Fruit fly (Drosophila melanogaster) whole organism, embryonic: ENCODE measurements around the gene CG16959.

Experiments
- Atf3 ChIP-seq: fragments of 200-800 bp; sonication (Bioruptor generic); optimal IDR thresholded peaks from 3 replicates; lab custom pipeline; 2016; ENCODE audit warnings: missing biosample characterization, missing genetic modification characterization
- BEAF-32 ChIP-seq: fragments of 200-800 bp; sonication (Bioruptor generic); optimal IDR thresholded peaks from 3 replicates; lab custom pipeline; 2017; ENCODE audit warnings: missing biosample characterization, missing genetic modification characterization, mild to moderate bottlenecking, moderate library complexity, missing genetic modification reagents
- CG10321 ChIP-seq: fragments of 200-800 bp; sonication (Bioruptor generic); IDR thresholded peaks from 2 replicates; pipeline ENCODE4 v1.3.6; 2022; ENCODE audit warnings: missing biosample characterization, missing genetic modification characterization
- CG10959 ChIP-seq: fragments of 200-800 bp; sonication (Bioruptor generic); IDR thresholded peaks from 2 replicates; pipeline ENCODE4 v1.3.6; 2022; ENCODE audit warnings: missing biosample characterization, missing genetic modification characterization
- CG11696 ChIP-seq: fragments of 200-800 bp; sonication (Bioruptor generic); IDR thresholded peaks from 2 replicates; pipeline ENCODE4 v1.3.6; 2022; ENCODE audit warnings: missing biosample characterization, missing genetic modification characterization
- CG12104 ChIP-seq: fragments of 200-800 bp; sonication (Bioruptor generic); optimal IDR thresholded peaks from 3 replicates; lab custom pipeline; 2016; ENCODE audit warnings: missing biosample characterization, missing genetic modification characterization
- CG14860 ChIP-seq: fragments of 200-800 bp; sonication (Bioruptor generic); IDR thresholded peaks from 3 replicates; pipeline ENCODE4 v1.3.6; 2022; ENCODE audit warnings: missing biosample characterization, missing genetic modification characterization; ENCODE audit not compliant: partially characterized antibody
- CG16813 ChIP-seq: fragments of 200-800 bp; sonication (Bioruptor generic); IDR thresholded peaks from 3 replicates; pipeline ENCODE4 v1.3.6; 2022; ENCODE audit warnings: missing biosample characterization, missing genetic modification characterization; ENCODE audit not compliant: partially characterized antibody
- CG17359 ChIP-seq: fragments of 200-800 bp; sonication (Bioruptor generic); optimal IDR thresholded peaks from 3 replicates; lab custom pipeline; 2018; ENCODE audit warnings: missing biosample characterization, mild to moderate bottlenecking, missing genetic modification characterization, moderate library complexity
- CG17612 ChIP-seq: fragments of 200-800 bp; sonication (Bioruptor generic); IDR thresholded peaks from 2 replicates; pipeline ENCODE4 v1.3.6; 2022; ENCODE audit warnings: missing biosample characterization, missing genetic modification characterization
- CG1832 ChIP-seq: fragments of 200-800 bp; sonication (Bioruptor generic); optimal IDR thresholded peaks from 2 replicates; lab custom pipeline; 2017; ENCODE audit warnings: missing biosample characterization, mild to moderate bottlenecking, missing genetic modification characterization, inconsistent platforms
- CG2712 ChIP-seq: fragments of 200-800 bp; optimal IDR thresholded peaks from 3 replicates; lab custom pipeline; 2019; ENCODE audit warnings: missing biosample characterization, mild to moderate bottlenecking, missing genetic modification characterization, moderate library complexity
- CG30403 ChIP-seq: fragments of 200-800 bp; sonication (Bioruptor generic); optimal IDR thresholded peaks from 3 replicates; lab custom pipeline; 2016; ENCODE audit warnings: missing biosample characterization, missing genetic modification characterization
- CG32532 ChIP-seq: fragments of 200-800 bp; sonication (Bioruptor generic); IDR thresholded peaks from 2 replicates; pipeline ENCODE4 v1.3.6; 2022; ENCODE audit warnings: missing biosample characterization, missing genetic modification characterization
- CG3838 ChIP-seq: fragments of 200-800 bp; sonication (Bioruptor generic); optimal IDR thresholded peaks from 3 replicates; lab custom pipeline; 2016; ENCODE audit warnings: missing biosample characterization, missing genetic modification characterization
- CG4617 ChIP-seq: fragments of 200-800 bp; sonication (Bioruptor generic); optimal IDR thresholded peaks from 3 replicates; lab custom pipeline; 2016; ENCODE audit warnings: missing biosample characterization, missing genetic modification characterization, borderline replicate concordance
- CG6654 ChIP-seq: fragments of 200-800 bp; sonication (Bioruptor generic); optimal IDR thresholded peaks from 2 replicates; lab custom pipeline; 2017; ENCODE audit warnings: missing biosample characterization, mild to moderate bottlenecking, missing genetic modification characterization
- CG9437 ChIP-seq: fragments of 200-800 bp; sonication (Bioruptor generic); optimal IDR thresholded peaks from 2 replicates; lab custom pipeline; 2018; ENCODE audit warnings: missing biosample characterization, mild to moderate bottlenecking, missing genetic modification characterization
- D ChIP-seq, 2 experiments: fragments of 200-800 bp in 1 of 2; fragments of >200 bp in 1 of 2; sonication (Bioruptor generic) in 1 of 2; optimal IDR thresholded peaks; 2 replicates in 1 of 2; 3 replicates in 1 of 2; lab custom pipeline; 2017; ENCODE audit warnings: mild to moderate bottlenecking in 1 of 2, missing biosample characterization in 1 of 2, missing genetic modification characterization in 1 of 2, missing genetic modification reagents in 1 of 2
- Dll ChIP-seq: fragments of 200-800 bp; sonication (Bioruptor generic); IDR thresholded peaks from 4 replicates; pipeline ENCODE4 v1.3.6; 2022; ENCODE audit warnings: missing biosample characterization, missing genetic modification characterization; ENCODE audit not compliant: partially characterized antibody
- Doc2 ChIP-seq: fragments of 200-800 bp; sonication (Bioruptor generic); IDR thresholded peaks from 2 replicates; pipeline ENCODE4 v1.3.6; 2022; ENCODE audit warnings: missing biosample characterization, missing genetic modification characterization
- Ets65A ChIP-seq: fragments of 200-800 bp; sonication (Bioruptor generic); peaks from one replicate; lab custom pipeline; 2016; ENCODE audit warnings: missing biosample characterization, missing genetic modification characterization
- H2.0 ChIP-seq: fragments of 200-800 bp; sonication (Bioruptor generic); IDR thresholded peaks from 2 replicates; pipeline ENCODE4 v1.3.6; 2022; ENCODE audit warnings: missing biosample characterization, missing genetic modification characterization
- HLH4C ChIP-seq: fragments of 200-800 bp; sonication (Bioruptor generic); IDR thresholded peaks from 3 replicates; pipeline ENCODE4 v1.3.6; 2022; ENCODE audit warnings: missing biosample characterization, missing genetic modification characterization; ENCODE audit not compliant: partially characterized antibody
- HmgZ ChIP-seq: fragments of 200-800 bp; sonication (Bioruptor generic); optimal IDR thresholded peaks from 2 replicates; lab custom pipeline; 2018; ENCODE audit warnings: missing biosample characterization, mild to moderate bottlenecking, missing genetic modification characterization
- Pdp1 ChIP-seq, 2 experiments: fragments of 200-800 bp; sonication (Bioruptor generic); optimal IDR thresholded peaks; 3 replicates each; lab custom pipeline; 2016; ENCODE audit warnings: missing biosample characterization in 2 of 2, missing genetic modification characterization in 2 of 2, mild to moderate bottlenecking in 1 of 2, moderate library complexity in 1 of 2
- Sox100B ChIP-seq: fragments of 200-800 bp; sonication (Bioruptor generic); optimal IDR thresholded peaks from 3 replicates; lab custom pipeline; 2018; ENCODE audit warnings: missing biosample characterization, mild to moderate bottlenecking, missing genetic modification characterization
- Sox102F ChIP-seq: fragments of 200-800 bp; sonication (Bioruptor generic); optimal IDR thresholded peaks from 2 replicates; lab custom pipeline; 2018; ENCODE audit warnings: missing biosample characterization, mild to moderate bottlenecking, missing genetic modification characterization, moderate library complexity
- Xrp1 ChIP-seq: fragments of 200-800 bp; sonication (Bioruptor generic); IDR thresholded peaks from 2 replicates; pipeline ENCODE4 v1.3.6; 2022; ENCODE audit warnings: missing biosample characterization, missing genetic modification characterization
- br ChIP-seq: fragments of >200 bp; optimal IDR thresholded peaks from 2 replicates; lab custom pipeline; 2017
- ci ChIP-seq: fragments of 200-800 bp; sonication (Bioruptor generic); IDR thresholded peaks from 3 replicates; pipeline ENCODE4 v1.3.6; 2022; ENCODE audit warnings: missing biosample characterization, missing genetic modification characterization
- en ChIP-seq: fragments of 200-800 bp; sonication (Bioruptor generic); optimal IDR thresholded peaks from 2 replicates; lab custom pipeline; 2016; ENCODE audit warnings: missing biosample characterization, missing genetic modification characterization
- gcm2 ChIP-seq: fragments of 200-800 bp; sonication (Bioruptor generic); optimal IDR thresholded peaks from 2 replicates; lab custom pipeline; 2016; ENCODE audit warnings: missing biosample characterization, missing genetic modification characterization
- gem ChIP-seq: fragments of 200-800 bp; sonication (Bioruptor generic); optimal IDR thresholded peaks from 2 replicates; lab custom pipeline; 2019; ENCODE audit warnings: missing biosample characterization, mild to moderate bottlenecking, missing genetic modification characterization, moderate library complexity
- hkb ChIP-seq, 2 experiments: fragments of 200-800 bp in 1 of 2; fragments of >200 bp in 1 of 2; sonication (Bioruptor generic) in 1 of 2; IDR thresholded peaks in 1 of 2; optimal IDR thresholded peaks in 1 of 2; 2 replicates each; pipeline versions ENCODE4 v1.3.6 to Lab custom; 2017 to 2022; ENCODE audit warnings: missing biosample characterization in 1 of 2, missing genetic modification characterization in 1 of 2
- insv ChIP-seq, 2 experiments: fragments of 200-800 bp; sonication (Bioruptor generic); optimal IDR thresholded peaks; 3 replicates each; lab custom pipeline; 2016 to 2018; ENCODE audit warnings: missing biosample characterization in 2 of 2, missing genetic modification characterization in 2 of 2
- lov ChIP-seq, 2 experiments: fragments of 200-800 bp in 1 of 2; fragments of >200 bp in 1 of 2; sonication (Bioruptor generic) in 1 of 2; IDR thresholded peaks in 1 of 2; optimal IDR thresholded peaks in 1 of 2; 2 replicates in 1 of 2; 3 replicates in 1 of 2; pipeline versions ENCODE4 v1.3.6 to Lab custom; 2017 to 2022; ENCODE audit warnings: missing biosample characterization in 1 of 2, missing genetic modification characterization in 1 of 2
- mirr ChIP-seq: fragments of 200-800 bp; sonication (Bioruptor generic); optimal IDR thresholded peaks from 3 replicates; lab custom pipeline; 2018; ENCODE audit warnings: missing biosample characterization, mild to moderate bottlenecking, missing genetic modification characterization
- nerfin-2 ChIP-seq: fragments of 200-800 bp; sonication (Bioruptor generic); IDR thresholded peaks from 2 replicates; pipeline ENCODE4 v1.3.6; 2022; ENCODE audit warnings: missing biosample characterization, missing genetic modification characterization; ENCODE audit not compliant: partially characterized antibody
- oc ChIP-seq: fragments of 200-800 bp; sonication (Bioruptor generic); optimal IDR thresholded peaks from 2 replicates; lab custom pipeline; 2018; ENCODE audit warnings: missing biosample characterization, mild to moderate bottlenecking, missing genetic modification characterization, moderate library complexity
- row ChIP-seq: fragments of 200-800 bp; sonication (Bioruptor generic); IDR thresholded peaks from 3 replicates; pipeline ENCODE4 v1.3.6; 2022; ENCODE audit warnings: missing biosample characterization, missing genetic modification characterization
- sens ChIP-seq: fragments of 200-800 bp; sonication (Bioruptor generic); peaks from one replicate; lab custom pipeline; 2016; ENCODE audit warnings: missing biosample characterization, missing genetic modification characterization
- sens-2 ChIP-seq: fragments of 200-800 bp; sonication (Bioruptor generic); IDR thresholded peaks from 2 replicates; pipeline ENCODE4 v1.3.6; 2022; ENCODE audit warnings: missing biosample characterization, missing genetic modification characterization
- tap ChIP-seq: fragments of 200-800 bp; optimal IDR thresholded peaks from 3 replicates; lab custom pipeline; 2019; ENCODE audit warnings: missing biosample characterization, mild to moderate bottlenecking, missing genetic modification characterization, moderate library complexity
- tin ChIP-seq: fragments of 200-800 bp; sonication (Bioruptor generic); optimal IDR thresholded peaks from 3 replicates; lab custom pipeline; 2016; ENCODE audit warnings: missing biosample characterization, missing genetic modification characterization
- usp ChIP-seq: fragments of >200 bp; optimal IDR thresholded peaks from 2 replicates; lab custom pipeline; 2017; ENCODE audit warnings: missing biosample characterization, missing genetic modification characterization
- zen2 ChIP-seq: fragments of 200-800 bp; sonication (Bioruptor generic); IDR thresholded peaks from 3 replicates; pipeline ENCODE4 v1.3.6; 2022; ENCODE audit warnings: missing biosample characterization, missing genetic modification characterization; ENCODE audit not compliant: partially characterized antibody

The CG16959 gene

dm6 chr3L:15172404-15173055 is 47.4 kb upstream of the CG16959 start:
- peak; percentile 71 for TF ChIP-seq sens (GFP tag; lab: Kevin White, UChicago)
- no peak for TF ChIP-seq Atf3 (GFP tag; lab: Kevin White, UChicago)
- TF ChIP-seq CG6654 (GFP tag; lab: Kevin White, UChicago) = no peak
- peak; percentile 73 for TF ChIP-seq Ets65A (GFP tag; lab: Kevin White, UChicago)
- peak; percentile 11 for TF ChIP-seq gem
- TF ChIP-seq gcm2 = no peak
- no peak for TF ChIP-seq CG11696 (GFP tag; lab: Robert Waterston, UW)
- peak in 1 of 2 experiments; percentile 43 for TF ChIP-seq insv (GFP tag; optimal IDR thresholded peaks at IDR 0.05; lab: Kevin White, UChicago)
- no peak for TF ChIP-seq CG30403
- TF ChIP-seq sens-2 = no peak
- TF ChIP-seq CG2712 = peak; percentile 7
- TF ChIP-seq en (GFP tag; lab: Kevin White, UChicago) = no peak
- peak; percentile 10; the same call in 1 of the 2 replicates for TF ChIP-seq CG10959 (GFP tag; lab: Robert Waterston, UW)
- TF ChIP-seq mirr (GFP tag; lab: Kevin White, UChicago) = no peak
- TF ChIP-seq CG16813 (GFP tag; lab: Robert Waterston, UW) = peak; percentile 61
- no peak for TF ChIP-seq CG32532
- no peak for TF ChIP-seq BEAF-32 (GFP tag; lab: Kevin White, UChicago)
- TF ChIP-seq HLH4C (GFP tag; lab: Robert Waterston, UW) = peak; percentile 69; the same call in 2 of the 3 replicates
- no peak for TF ChIP-seq oc (tag; lab: Kevin White, UChicago)
- no peak for TF ChIP-seq H2.0 (GFP tag; lab: Robert Waterston, UW)
- TF ChIP-seq br (lab: Kevin White, UChicago) = no peak
- no peak for TF ChIP-seq Dll (GFP tag; lab: Robert Waterston, UW)
- TF ChIP-seq Xrp1 (GFP tag; lab: Robert Waterston, UW) = no peak
- TF ChIP-seq CG4617 (GFP tag; lab: Kevin White, UChicago) = no peak
- peak; percentile 38 for TF ChIP-seq nerfin-2 (GFP tag; lab: Robert Waterston, UW)
- TF ChIP-seq CG9437 (GFP tag; lab: Kevin White, UChicago) = no peak
- TF ChIP-seq ci (GFP tag; lab: Robert Waterston, UW) = 0 out of 3 replicates have a peak, but pooled peaks have one; percentile 31
- TF ChIP-seq CG14860 = peak; percentile 44; the same call in 1 of the 3 replicates
- TF ChIP-seq lov (optimal IDR thresholded peaks at IDR 0.05; lab: Kevin White, UChicago) = no peak
- TF ChIP-seq lov (GFP tag; IDR thresholded peaks at IDR 0.05; lab: Robert Waterston, UW) = no peak
- peak in 1 of 2 experiments; percentile 56 for TF ChIP-seq Pdp1 (GFP tag; optimal IDR thresholded peaks at IDR 0.05; lab: Kevin White, UChicago)

dm6 chr3L:15171769-15172403 is 46.8 kb upstream of the CG16959 start:
- TF ChIP-seq CG12104 (GFP tag; lab: Kevin White, UChicago) = peak; percentile 28
- no peak for TF ChIP-seq HmgZ (tag; lab: Kevin White, UChicago)
- TF ChIP-seq CG10321 = peak; percentile 62
- TF ChIP-seq CG17359 (tag; lab: Kevin White, UChicago) = peak; percentile 3
- 0 out of 2 replicates have a peak, but pooled peaks have one; percentile 20 for TF ChIP-seq Doc2 (GFP tag; lab: Robert Waterston, UW)
- peak; percentile 8 for TF ChIP-seq Sox102F
- peak; percentile 1 for TF ChIP-seq tin (GFP tag; lab: Kevin White, UChicago)
- TF ChIP-seq D (optimal IDR thresholded peaks at IDR 0.05; lab: Kevin White, UChicago) = no peak
- TF ChIP-seq D (GFP tag; optimal IDR thresholded peaks at IDR 0.05; lab: Kevin White, UChicago) = peak; percentile 31
- peak; percentile 6 for TF ChIP-seq Sox100B (GFP tag; lab: Kevin White, UChicago)
- TF ChIP-seq zen2 (GFP tag; lab: Robert Waterston, UW) = no peak
- TF ChIP-seq CG3838 (GFP tag; lab: Kevin White, UChicago) = no peak
- peak; percentile 12; the same call in 1 of the 3 replicates for TF ChIP-seq row (GFP tag; lab: Robert Waterston, UW)
- no peak for TF ChIP-seq usp (GFP tag; lab: Kevin White, UChicago)
- TF ChIP-seq tap = no peak
- no peak for TF ChIP-seq hkb (optimal IDR thresholded peaks at IDR 0.05; lab: Kevin White, UChicago)
- 0 out of 2 replicates have a peak, but pooled peaks have one; percentile 9 for TF ChIP-seq hkb (GFP tag; IDR thresholded peaks at IDR 0.05; lab: Robert Waterston, UW)
- TF ChIP-seq CG17612 (GFP tag; lab: Robert Waterston, UW) = no peak
- peak; percentile 47 for TF ChIP-seq CG1832 (GFP tag; lab: Kevin White, UChicago)
- peak; percentile 31 for TF ChIP-seq CG2712
